Worm (Caenorhabditis elegans) whole organism, L2 larva: Measurements from ENCODE around the gene bra-1.

ENCODE experiments used
- R02D3.7 ChIP-seq: fragments of 150-350 bp; optimal IDR thresholded peaks from 2 replicates; lab custom pipeline; 2014; ENCODE audit warnings: missing biosample characterization, missing genetic modification characterization
- Y55F3AM.14 ChIP-seq: fragments of 200-800 bp; sonication (Bioruptor generic); optimal IDR thresholded peaks from 2 replicates; lab custom pipeline; 2018; ENCODE audit warnings: mild to moderate bottlenecking, missing genetic modification characterization, missing compliant biosample characterization
- dmd-4 ChIP-seq: sonication (generic microtip); optimal IDR thresholded peaks from 2 replicates; lab custom pipeline; 2017; ENCODE audit warnings: missing biosample characterization, missing genetic modification characterization
- elt-1 ChIP-seq: fragments of 150-350 bp; optimal IDR thresholded peaks from 2 replicates; lab custom pipeline; 2014; ENCODE audit warnings: missing biosample characterization, missing genetic modification characterization
- gmeb-1 ChIP-seq: fragments of 150-350 bp; optimal IDR thresholded peaks from 2 replicates; lab custom pipeline; 2014; ENCODE audit warnings: missing biosample characterization, missing genetic modification characterization
- lin-11 ChIP-seq: fragments of 150-350 bp; sonication (generic microtip); optimal IDR thresholded peaks from 2 replicates; lab custom pipeline; 2014; ENCODE audit warnings: missing biosample characterization, missing genetic modification characterization, inconsistent platforms, mixed read lengths
- lsy-2 ChIP-seq, 2 experiments: fragments of 150-350 bp in 1 of 2; sonication (generic microtip) in 1 of 2; optimal IDR thresholded peaks; 2 replicates each; lab custom pipeline; 2014 to 2017; ENCODE audit warnings: missing biosample characterization in 2 of 2, missing genetic modification characterization in 2 of 2
- mbf-1 ChIP-seq: sonication (generic microtip); optimal IDR thresholded peaks from 2 replicates; lab custom pipeline; 2017; ENCODE audit warnings: missing biosample characterization, missing genetic modification characterization
- nhr-23 ChIP-seq: fragments of 150-350 bp; optimal IDR thresholded peaks from 2 replicates; lab custom pipeline; 2014; ENCODE audit warnings: missing biosample characterization, missing genetic modification reagents, missing genetic modification characterization
- nhr-237 ChIP-seq: fragments of 150-350 bp; optimal IDR thresholded peaks from 2 replicates; lab custom pipeline; 2014; ENCODE audit warnings: missing biosample characterization, missing genetic modification characterization
- nhr-77 ChIP-seq: fragments of 150-350 bp; optimal IDR thresholded peaks from 2 replicates; lab custom pipeline; 2014; ENCODE audit warnings: missing biosample characterization, missing genetic modification characterization
- skn-1 ChIP-seq: sonication (generic microtip); optimal IDR thresholded peaks from 2 replicates; lab custom pipeline; 2017; ENCODE audit warnings: missing biosample characterization, missing genetic modification characterization
- unc-62 ChIP-seq: fragments of 150-350 bp; optimal IDR thresholded peaks from 2 replicates; lab custom pipeline; 2014; ENCODE audit warnings: missing biosample characterization, missing genetic modification reagents, missing genetic modification characterization
- ztf-11 ChIP-seq: sonication (generic microtip); optimal IDR thresholded peaks from 2 replicates; lab custom pipeline; 2017; ENCODE audit warnings: missing biosample characterization, missing genetic modification characterization

DNA sequence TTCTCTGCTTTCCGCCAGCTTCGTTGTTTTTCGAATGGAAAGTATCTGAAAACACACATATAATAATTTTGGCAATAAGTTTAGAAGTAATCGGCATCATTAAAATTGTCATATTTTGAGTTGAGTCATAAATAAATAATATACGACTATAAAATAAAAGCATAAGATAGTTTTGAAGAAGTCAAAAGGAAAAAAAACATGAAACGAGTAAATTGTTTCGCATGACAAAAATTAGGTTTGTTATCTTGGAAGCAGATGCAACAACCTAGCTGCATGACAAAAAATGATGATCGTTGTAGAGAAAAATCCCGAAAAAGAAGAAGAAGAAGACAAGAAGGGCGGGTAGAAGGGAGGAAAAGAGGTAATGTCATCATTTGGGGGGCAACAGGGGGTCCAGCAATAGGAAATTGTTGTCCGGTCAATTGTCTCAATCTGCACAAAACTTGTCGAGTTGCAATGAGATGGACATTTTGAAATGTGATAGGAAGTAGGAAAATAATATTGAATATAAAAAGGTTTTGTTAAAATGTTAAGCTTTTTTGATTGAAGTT is 32.9 kb downstream of the bra-1 start, which contains the start of gene nlg-1:
- TF ChIP-seq nhr-77 (no peak), lsy-2 (tag; optimal IDR thresholded peaks at IDR 0.05; lab: Kevin White, UChicago) (no peak), skn-1 (no peak), unc-62 (GFP tag; lab: Kevin White, UChicago) (no peak), elt-1 (tag; lab: Kevin White, UChicago) (no peak), ztf-11 (tag; lab: Kevin White, UChicago) (no peak), nhr-23 (no peak), lin-11 (tag; lab: Kevin White, UChicago) (no peak), dmd-4 (tag; lab: Kevin White, UChicago) (no peak), mbf-1 (tag; lab: Kevin White, UChicago) (no peak), nhr-237 (no peak), Y55F3AM.14 (GFP tag; lab: Kevin White, UChicago) (no peak), gmeb-1 (no peak), R02D3.7 (no peak)
